Fruit fly (Drosophila melanogaster) S2 (cell line): ENCODE data around the gene in.

ENCODE experiments used
- CG8478 ChIP-seq: fragments of >200 bp; optimal IDR thresholded peaks from 2 replicates; lab custom pipeline; 2018
- CTCF ChIP-seq, 2 experiments: fragments of >200 bp; optimal IDR thresholded peaks; 2 replicates each; lab custom pipeline; 2018

DNA sequence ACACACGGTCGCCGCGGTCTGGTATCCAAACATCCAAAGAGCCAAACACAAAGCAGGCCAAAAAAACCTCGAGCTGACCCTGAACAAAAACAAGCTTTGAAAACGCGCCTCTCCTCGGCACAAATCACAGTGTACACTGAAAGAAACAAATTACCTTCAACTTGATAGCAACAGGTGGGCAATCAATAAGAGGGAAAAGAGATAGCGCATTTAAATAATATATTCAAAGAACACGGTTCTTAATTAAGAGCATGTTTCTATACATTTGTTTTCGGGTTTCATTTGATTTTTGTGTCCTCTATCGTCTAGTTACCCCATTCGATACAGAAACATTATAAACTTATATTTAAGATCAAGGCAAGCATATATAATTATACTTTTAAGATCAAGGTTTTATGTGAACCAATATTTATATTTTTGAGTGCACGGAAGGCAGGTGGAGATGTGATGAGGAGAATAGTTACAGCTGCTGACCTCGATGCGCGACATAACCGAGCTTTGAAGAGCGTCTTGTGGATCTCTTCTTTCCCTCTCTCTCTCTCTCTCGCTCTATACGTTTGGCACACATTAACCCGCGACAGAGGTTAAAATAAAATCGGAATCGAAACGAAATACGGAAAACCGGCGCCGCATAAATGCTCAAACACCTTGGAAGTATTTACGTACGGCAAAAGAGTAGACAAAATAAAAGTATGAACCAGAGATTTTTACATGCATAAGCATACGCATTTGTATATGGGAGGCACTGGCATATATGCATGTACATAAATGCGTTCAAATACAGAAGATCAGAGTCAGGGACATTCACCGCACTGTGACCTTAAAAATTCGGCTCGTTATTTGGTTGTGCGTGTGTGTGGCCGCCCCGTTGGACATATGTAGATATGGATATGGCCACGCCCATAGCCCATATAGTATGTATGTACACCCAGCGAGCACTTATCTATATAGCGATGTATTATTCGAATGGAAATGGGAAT is 31.5 kb downstream of the in start:
- TF ChIP-seq CTCF (optimal IDR thresholded peaks at IDR 0.05; lab: Kevin White, UChicago) (no peak), CG8478 (lab: Kevin White, UChicago) (no peak)
